Worm (Caenorhabditis elegans) whole organism, late embryonic: ENCODE results near the gene magi-1.

Source experiments
- C08G9.2 ChIP-seq: sonication (generic microtip); optimal IDR thresholded peaks from 2 replicates; lab custom pipeline; 2016; ENCODE audit warnings: mild to moderate bottlenecking, missing genetic modification characterization, moderate library complexity, missing compliant biosample characterization
- ama-1 ChIP-seq: fragments of 150-350 bp; optimal IDR thresholded peaks from 2 replicates; lab custom pipeline; 2014
- ceh-2 ChIP-seq: sonication (generic microtip); optimal IDR thresholded peaks from 2 replicates; lab custom pipeline; 2016; ENCODE audit warnings: missing genotype, missing genetic modification characterization, missing compliant biosample characterization
- ceh-34 ChIP-seq: sonication (generic microtip); optimal IDR thresholded peaks from 2 replicates; lab custom pipeline; 2016; ENCODE audit warnings: mild to moderate bottlenecking, missing genetic modification characterization, missing compliant biosample characterization
- ceh-9 ChIP-seq: sonication (generic microtip); optimal IDR thresholded peaks from 2 replicates; lab custom pipeline; 2016; ENCODE audit warnings: mild to moderate bottlenecking, missing genetic modification characterization, inconsistent platforms, missing compliant biosample characterization
- elt-2 ChIP-seq: sonication (generic microtip); optimal IDR thresholded peaks from 2 replicates; lab custom pipeline; 2016; ENCODE audit warnings: missing genetic modification reagents, missing genetic modification characterization, missing compliant biosample characterization
- fkh-10 ChIP-seq: fragments of 150-350 bp; optimal IDR thresholded peaks from 2 replicates; lab custom pipeline; 2014; ENCODE audit warnings: missing biosample characterization, missing genetic modification reagents, missing genetic modification characterization
- gmeb-2 ChIP-seq: sonication (generic microtip); optimal IDR thresholded peaks from 2 replicates; lab custom pipeline; 2016; ENCODE audit warnings: missing genetic modification characterization, inconsistent platforms, missing compliant biosample characterization
- pag-3 ChIP-seq: sonication (generic microtip); optimal IDR thresholded peaks from 2 replicates; lab custom pipeline; 2016; ENCODE audit warnings: missing compliant biosample characterization, missing genetic modification characterization, borderline replicate concordance
- pha-4 ChIP-seq: fragments of 150-350 bp; optimal IDR thresholded peaks from 2 replicates; lab custom pipeline; 2018; ENCODE audit warnings: missing biosample characterization, missing genetic modification reagents, missing genetic modification characterization
- rnt-1 ChIP-seq: sonication (generic microtip); optimal IDR thresholded peaks from 2 replicates; lab custom pipeline; 2016; ENCODE audit warnings: missing genetic modification characterization, missing compliant biosample characterization

DNA sequence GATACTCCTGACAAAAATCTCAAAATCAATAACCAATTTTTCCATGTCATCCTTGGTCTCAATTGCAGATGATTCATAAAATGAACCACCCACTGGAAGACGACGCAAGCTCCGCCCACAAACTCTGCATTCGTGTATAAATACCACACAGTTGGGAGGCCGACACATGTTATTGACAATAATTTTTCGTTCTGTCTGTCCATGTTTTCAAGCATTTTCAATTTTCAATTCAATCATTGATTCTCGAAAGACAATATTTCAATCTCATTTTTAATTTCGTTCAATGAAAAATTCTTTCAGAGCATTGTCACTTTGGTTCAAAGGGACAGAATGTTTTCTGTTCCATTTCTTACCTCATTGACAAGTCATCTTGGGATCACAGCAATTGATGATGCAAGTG is 38.8 kb upstream of the magi-1 start, which contains the start of gene inx-9:
- TF ChIP-seq ceh-9 (tag; lab: Kevin White, UChicago) (no peak), pha-4 (no peak), pag-3 (tag; lab: Kevin White, UChicago) (no peak), ceh-34 (no peak), gmeb-2 (tag; lab: Kevin White, UChicago) (no peak), fkh-10 (GFP tag; lab: Kevin White, UChicago) (no peak), rnt-1 (no peak), ceh-2 (no peak), ama-1 (lab: Kevin White, UChicago) (no peak), C08G9.2 (no peak), elt-2 (no peak)
